Worm (Caenorhabditis elegans): Measurements from ENCODE around the gene B0252.3.

The B0252.3 gene

ce11 chrII:6898017-6898779 lies 9.4 kb downstream of the B0252.3 start, which contains the start of gene hrpl-1 (continued):
- TF ChIP-seq zip-5 (tag; optimal IDR thresholded peaks at IDR 0.05), result no peak

ce11 chrII:6897507-6897906 lies 10.1 kb downstream of the B0252.3 start, which contains the start of gene C44B7.11:
TSS of gene C44B7.11 (minus strand) at chrII:6897540.
- TF ChIP-seq hlh-8 (tag; optimal IDR thresholded peaks at IDR 0.05) (no peak), npax-4 (tag; optimal IDR thresholded peaks at IDR 0.05) (no peak), syd-9 (tag; optimal IDR thresholded peaks at IDR 0.05) (no peak), unc-55 (GFP tag; optimal IDR thresholded peaks at IDR 0.05) (no peak)

- TF ChIP-seq nhr-232 (tag; optimal IDR thresholded peaks at IDR 0.05) (no peak), fkh-10 (GFP tag; optimal IDR thresholded peaks at IDR 0.05) (no peak), rnt-1 (tag; optimal IDR thresholded peaks at IDR 0.05) (no peak), ceh-30 (tag; optimal IDR thresholded peaks at IDR 0.05) (no peak), unc-3 (GFP tag; conservative IDR thresholded peaks at IDR 0.05) (no peak), unc-3 (tag; optimal IDR thresholded peaks at IDR 0.05) (no peak), ceh-19 (GFP tag; optimal IDR thresholded peaks at IDR 0.05) (no peak), fax-1 (tag; optimal IDR thresholded peaks at IDR 0.05) (no peak), nhr-11 (tag; optimal IDR thresholded peaks at IDR 0.05) (no peak), ceh-2 (tag; optimal IDR thresholded peaks at IDR 0.05) (no peak), madf-2 (tag; optimal IDR thresholded peaks at IDR 0.05) (no peak)
Observed at ce11 chrII:6893589-6894245, 13.8 kb downstream of the B0252.3 start, which contains the start of gene adal-1. TSS of gene adal-1 (minus strand) at chrII:6893639.

ce11 chrII:6891838-6892237 lies 15.7 kb downstream of the B0252.3 start:
- TF ChIP-seq dmd-4 (tag; optimal IDR thresholded peaks at IDR 0.05; ENCODE audit: borderline replicate concordance) (no peak), T23F11.4 (GFP tag; optimal IDR thresholded peaks at IDR 0.05) (no peak), hlh-8 (tag; optimal IDR thresholded peaks at IDR 0.05) (no peak), zip-5 (tag; optimal IDR thresholded peaks at IDR 0.05) (no peak), unc-55 (GFP tag; optimal IDR thresholded peaks at IDR 0.05) (peak; percentile 26), unc-3 (GFP tag; conservative IDR thresholded peaks at IDR 0.05) (no peak), unc-3 (tag; optimal IDR thresholded peaks at IDR 0.05) (no peak)

- TF ChIP-seq hlh-6 (tag; optimal IDR thresholded peaks at IDR 0.05) (no peak), unc-42 (tag; optimal IDR thresholded peaks at IDR 0.05) (peak; percentile 12), pqm-1 (tag; optimal IDR thresholded peaks at IDR 0.05) (peak; percentile 19), ceh-18 (tag; optimal IDR thresholded peaks at IDR 0.05) (peak; percentile 47)
Observed at ce11 chrII:6891176-6891575, 16.4 kb downstream of the B0252.3 start.

ce11 chrII:6890095-6890494 lies 17.5 kb downstream of the B0252.3 start, which contains the start of gene acer-1:
TSS of gene acer-1 (minus strand) at chrII:6890400.
- no peak for TF ChIP-seq ztf-16 (tag; optimal IDR thresholded peaks at IDR 0.05)
- TF ChIP-seq ref-2 (tag; optimal IDR thresholded peaks at IDR 0.05), result no peak
- no peak for TF ChIP-seq hlh-6 (tag; optimal IDR thresholded peaks at IDR 0.05)
- no peak for TF ChIP-seq ceh-22 (tag; optimal IDR thresholded peaks at IDR 0.05)
- no peak for TF ChIP-seq ceh-31 (tag; optimal IDR thresholded peaks at IDR 0.05)
- no peak for TF ChIP-seq lin-11 (tag; optimal IDR thresholded peaks at IDR 0.05)
- TF ChIP-seq ceh-45 (GFP tag; IDR thresholded peaks at IDR 0.05), result no peak
- TF ChIP-seq pros-1 (tag; optimal IDR thresholded peaks at IDR 0.05), result no peak
- TF ChIP-seq sox-2 (GFP tag; IDR thresholded peaks at IDR 0.05), result no peak

Measured in whole organism, late embryonic.